Worm (Caenorhabditis elegans) whole organism, L3 larva: ENCODE results near the gene C02F5.14.

Experiments
- ZK546.5 ChIP-seq: sonication (generic microtip); optimal IDR thresholded peaks from 2 replicates; lab custom pipeline; 2017; ENCODE audit warnings: missing biosample characterization, missing genetic modification characterization
- aly-2 ChIP-seq: fragments of 150-350 bp; optimal IDR thresholded peaks from 2 replicates; lab custom pipeline; 2014; ENCODE audit warnings: missing biosample characterization, missing genetic modification characterization
- ceh-82 ChIP-seq: fragments of 150-350 bp; optimal IDR thresholded peaks from 2 replicates; lab custom pipeline; 2014; ENCODE audit warnings: missing biosample characterization, missing genetic modification characterization
- ceh-9 ChIP-seq: sonication (generic microtip); optimal IDR thresholded peaks from 2 replicates; lab custom pipeline; 2018; ENCODE audit warnings: missing biosample characterization, missing genetic modification characterization
- elt-1 ChIP-seq: fragments of 150-350 bp; optimal IDR thresholded peaks from 2 replicates; lab custom pipeline; 2014; ENCODE audit warnings: missing biosample characterization, missing genetic modification characterization
- lin-39 ChIP-seq: fragments of 150-350 bp; optimal IDR thresholded peaks from 2 replicates; lab custom pipeline; 2018; ENCODE audit warnings: missing biosample characterization, missing genetic modification reagents, missing genetic modification characterization
- nhr-237 ChIP-seq: fragments of 150-350 bp; optimal IDR thresholded peaks from 2 replicates; lab custom pipeline; 2014; ENCODE audit warnings: missing biosample characterization, missing genetic modification characterization
- nhr-28 ChIP-seq: fragments of 150-350 bp; optimal IDR thresholded peaks from 2 replicates; lab custom pipeline; 2014; ENCODE audit warnings: missing biosample characterization, missing genetic modification characterization
- nhr-77 ChIP-seq: fragments of 150-350 bp; optimal IDR thresholded peaks from 2 replicates; lab custom pipeline; 2014; ENCODE audit warnings: missing biosample characterization, missing genetic modification characterization
- pha-4 ChIP-seq: fragments of 150-350 bp; optimal IDR thresholded peaks from 2 replicates; lab custom pipeline; 2014; ENCODE audit warnings: missing biosample characterization, missing genetic modification reagents, missing genetic modification characterization
- pqm-1 ChIP-seq: fragments of 150-350 bp; optimal IDR thresholded peaks from 2 replicates; lab custom pipeline; 2017; ENCODE audit warnings: missing biosample characterization, missing genetic modification characterization, inconsistent platforms
- skn-1 ChIP-seq: fragments of 150-350 bp; optimal IDR thresholded peaks from 2 replicates; lab custom pipeline; 2014; ENCODE audit warnings: missing biosample characterization, missing genetic modification characterization
- unc-39 ChIP-seq: sonication (generic microtip); optimal IDR thresholded peaks from 4 replicates; lab custom pipeline; 2017; ENCODE audit warnings: missing biosample characterization, missing genetic modification characterization
- ztf-11 ChIP-seq: fragments of 150-350 bp; optimal IDR thresholded peaks from 2 replicates; lab custom pipeline; 2014; ENCODE audit warnings: missing biosample characterization, missing genetic modification characterization

DNA sequence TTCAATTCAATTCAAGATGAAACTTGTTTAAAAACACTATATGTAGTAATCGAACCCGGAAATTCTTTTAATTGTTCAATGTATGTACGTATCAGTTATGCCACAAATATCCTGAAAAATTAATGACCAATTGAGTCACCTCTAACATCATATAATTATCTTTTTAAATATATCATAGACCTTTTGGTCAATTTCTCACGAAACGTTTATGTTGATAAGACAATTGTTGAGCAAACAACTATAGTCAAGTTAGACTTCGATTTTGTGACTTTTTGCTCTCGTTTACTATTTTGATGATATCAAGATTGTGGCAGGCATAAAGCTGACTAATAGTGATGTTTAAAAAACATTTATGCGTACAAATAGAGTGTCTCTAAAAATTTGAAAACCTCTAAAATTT is 4.9 kb upstream of the C02F5.14 start:
- no peak for TF ChIP-seq pha-4 (tag; lab: Kevin White, UChicago)
- peak; percentile 83 for TF ChIP-seq pqm-1 (tag; lab: Kevin White, UChicago)
- TF ChIP-seq lin-39 = no peak
- TF ChIP-seq nhr-77 (tag; lab: Kevin White, UChicago) = no peak
- TF ChIP-seq unc-39 (tag; lab: Kevin White, UChicago) = no peak
- no peak for TF ChIP-seq nhr-28 (tag; lab: Kevin White, UChicago)
- TF ChIP-seq elt-1 (tag; lab: Kevin White, UChicago) = no peak
- no peak for TF ChIP-seq skn-1
- no peak for TF ChIP-seq aly-2 (tag; lab: Kevin White, UChicago)
- TF ChIP-seq ceh-82 (tag; lab: Kevin White, UChicago) = no peak
- no peak for TF ChIP-seq ztf-11 (tag; lab: Kevin White, UChicago)
- TF ChIP-seq ceh-9 = no peak
- no peak for TF ChIP-seq ZK546.5 (tag; lab: Kevin White, UChicago)
- no peak for TF ChIP-seq nhr-237 (tag; lab: Kevin White, UChicago)
